Fruit fly (Drosophila melanogaster) whole organism, embryonic: Measurements from ENCODE around the gene CG13031.
A peak's percentile ranks its signal among the peaks of the same experiment; 100 is the strongest.

ENCODE experiments used
- ATbp ChIP-seq: fragments of 200-800 bp; sonication (Bioruptor generic); optimal IDR thresholded peaks from 2 replicates; lab custom pipeline; 2017; ENCODE audit warnings: missing biosample characterization, mild to moderate bottlenecking, missing genetic modification characterization, missing genetic modification reagents
- CG10209 ChIP-seq: fragments of 200-800 bp; sonication (Bioruptor generic); optimal IDR thresholded peaks from 3 replicates; lab custom pipeline; 2017; ENCODE audit warnings: missing biosample characterization, mild to moderate bottlenecking, missing genetic modification characterization, missing genetic modification reagents
- CG10654 ChIP-seq: fragments of 200-800 bp; sonication (Bioruptor generic); optimal IDR thresholded peaks from 2 replicates; lab custom pipeline; 2016; ENCODE audit warnings: missing biosample characterization, missing genetic modification characterization
- CG11398 ChIP-seq: fragments of 200-800 bp; sonication (Bioruptor generic); optimal IDR thresholded peaks from 2 replicates; lab custom pipeline; 2016; ENCODE audit warnings: missing biosample characterization, missing genetic modification characterization
- CG11456 ChIP-seq: fragments of 200-800 bp; sonication (Bioruptor generic); IDR thresholded peaks from 3 replicates; pipeline ENCODE4 v1.3.6; 2022; ENCODE audit warnings: missing biosample characterization, missing genetic modification characterization
- CG11504 ChIP-seq: fragments of 200-800 bp; sonication (Bioruptor generic); optimal IDR thresholded peaks from 3 replicates; lab custom pipeline; 2019; ENCODE audit warnings: missing biosample characterization, mild to moderate bottlenecking, missing genetic modification characterization, moderate library complexity
- CG11695 ChIP-seq: fragments of 200-800 bp; sonication (Bioruptor generic); IDR thresholded peaks from 3 replicates; pipeline ENCODE4 v1.3.6; 2022; ENCODE audit warnings: missing biosample characterization, missing genetic modification characterization
- CG11696 ChIP-seq: fragments of 200-800 bp; sonication (Bioruptor generic); IDR thresholded peaks from 2 replicates; pipeline ENCODE4 v1.3.6; 2022; ENCODE audit warnings: missing biosample characterization, missing genetic modification characterization
- CG13123 ChIP-seq: fragments of 200-800 bp; sonication (Bioruptor generic); optimal IDR thresholded peaks from 2 replicates; lab custom pipeline; 2016; ENCODE audit warnings: missing biosample characterization, missing genetic modification characterization
- CG13624 ChIP-seq: fragments of 200-800 bp; sonication (Bioruptor generic); optimal IDR thresholded peaks from 2 replicates; lab custom pipeline; 2016; ENCODE audit warnings: missing biosample characterization, missing genetic modification characterization
- CG14014 ChIP-seq: fragments of 200-800 bp; sonication (Bioruptor generic); IDR thresholded peaks from 2 replicates; pipeline ENCODE4 v1.3.6; 2022; ENCODE audit warnings: missing biosample characterization, missing genetic modification characterization
- CG15696 ChIP-seq: fragments of 200-800 bp; sonication (Bioruptor generic); optimal IDR thresholded peaks from 2 replicates; lab custom pipeline; 2019; ENCODE audit warnings: missing biosample characterization, mild to moderate bottlenecking, missing genetic modification characterization, moderate library complexity
- CG16863 ChIP-seq: fragments of 200-800 bp; sonication (Bioruptor generic); optimal IDR thresholded peaks from 3 replicates; lab custom pipeline; 2016; ENCODE audit warnings: missing biosample characterization, missing genetic modification characterization
- CG2678 ChIP-seq: fragments of 200-800 bp; sonication (Bioruptor generic); optimal IDR thresholded peaks from 3 replicates; lab custom pipeline; 2019; ENCODE audit warnings: missing biosample characterization, mild to moderate bottlenecking, missing genetic modification characterization, moderate library complexity
- CG2875 ChIP-seq: fragments of 200-800 bp; sonication (Bioruptor generic); optimal IDR thresholded peaks from 2 replicates; lab custom pipeline; 2017; ENCODE audit warnings: missing biosample characterization, mild to moderate bottlenecking, missing genetic modification characterization, missing genetic modification reagents
- CG33557 ChIP-seq: fragments of 200-800 bp; sonication (Bioruptor generic); optimal IDR thresholded peaks from 2 replicates; lab custom pipeline; 2019; ENCODE audit warnings: missing biosample characterization, mild to moderate bottlenecking, missing genetic modification characterization, moderate library complexity
- CG3847 ChIP-seq: fragments of 200-800 bp; sonication (Bioruptor generic); IDR thresholded peaks from 2 replicates; pipeline ENCODE4 v1.3.6; 2022; ENCODE audit warnings: missing biosample characterization, missing genetic modification characterization
- CG7556 ChIP-seq: fragments of 200-800 bp; sonication (Bioruptor generic); optimal IDR thresholded peaks from 2 replicates; lab custom pipeline; 2017; ENCODE audit warnings: missing biosample characterization, mild to moderate bottlenecking, missing genetic modification characterization
- CG7745 ChIP-seq: fragments of 200-800 bp; sonication (Bioruptor generic); optimal IDR thresholded peaks from 2 replicates; lab custom pipeline; 2018; ENCODE audit warnings: missing biosample characterization, mild to moderate bottlenecking, missing genetic modification characterization, moderate library complexity
- CG7928 ChIP-seq: fragments of 200-800 bp; sonication (Bioruptor generic); optimal IDR thresholded peaks from 2 replicates; lab custom pipeline; 2017; ENCODE audit warnings: missing biosample characterization, mild to moderate bottlenecking, missing genetic modification characterization
- CG7987 ChIP-seq: fragments of 200-800 bp; sonication (Bioruptor generic); optimal IDR thresholded peaks from 2 replicates; lab custom pipeline; 2018; ENCODE audit warnings: missing biosample characterization, mild to moderate bottlenecking, missing genetic modification characterization, moderate library complexity
- CoRest ChIP-seq: fragments of 200-800 bp; sonication (Bioruptor generic); optimal IDR thresholded peaks from 3 replicates; lab custom pipeline; 2018; ENCODE audit warnings: missing biosample characterization, mild to moderate bottlenecking, missing genetic modification characterization, moderate library complexity
- Drgx ChIP-seq: fragments of 200-800 bp; sonication (Bioruptor generic); IDR thresholded peaks from 2 replicates; pipeline ENCODE4 v1.3.6; 2022; ENCODE audit warnings: missing biosample characterization, missing genetic modification characterization
- HmgD ChIP-seq: fragments of 200-800 bp; sonication (Bioruptor generic); optimal IDR thresholded peaks from 3 replicates; lab custom pipeline; 2016; ENCODE audit warnings: missing biosample characterization, missing genetic modification characterization
- Jarid2 ChIP-seq: fragments of 200-800 bp; sonication (Bioruptor generic); optimal IDR thresholded peaks from 3 replicates; lab custom pipeline; 2017; ENCODE audit warnings: mild to moderate bottlenecking, missing biosample characterization, missing genetic modification reagents, missing genetic modification characterization
- Lhr ChIP-seq: fragments of 200-800 bp; sonication (Bioruptor generic); optimal IDR thresholded peaks from 3 replicates; lab custom pipeline; 2017; ENCODE audit warnings: mild to moderate bottlenecking, missing biosample characterization, missing genetic modification reagents, missing genetic modification characterization
- MESR4 ChIP-seq: fragments of 200-800 bp; sonication (Bioruptor generic); optimal IDR thresholded peaks from 2 replicates; lab custom pipeline; 2018; ENCODE audit warnings: missing biosample characterization, mild to moderate bottlenecking, missing genetic modification characterization, moderate library complexity
- Poxn ChIP-seq: fragments of 200-800 bp; sonication (Bioruptor generic); IDR thresholded peaks from 2 replicates; pipeline ENCODE4 v1.3.6; 2022; ENCODE audit warnings: missing biosample characterization, missing genetic modification characterization
- Ravus ChIP-seq: fragments of 200-800 bp; sonication (Bioruptor generic); IDR thresholded peaks from 2 replicates; pipeline ENCODE4 v1.3.6; 2022; ENCODE audit warnings: missing biosample characterization, missing genetic modification characterization
- Sry-δ ChIP-seq: fragments of 200-800 bp; sonication (Bioruptor generic); optimal IDR thresholded peaks from 2 replicates; lab custom pipeline; 2016; ENCODE audit warnings: missing biosample characterization, missing genetic modification characterization
- Ssrp ChIP-seq: fragments of 200-800 bp; sonication (Bioruptor generic); optimal IDR thresholded peaks from 2 replicates; lab custom pipeline; 2018; ENCODE audit warnings: missing biosample characterization, mild to moderate bottlenecking, missing genetic modification characterization, moderate library complexity
- ap ChIP-seq: fragments of 200-800 bp; sonication (Bioruptor generic); IDR thresholded peaks from 2 replicates; pipeline ENCODE4 v1.3.6; 2022; ENCODE audit warnings: missing biosample characterization, missing genetic modification characterization
- ash1 ChIP-seq: fragments of 200-800 bp; sonication (Bioruptor generic); optimal IDR thresholded peaks from 2 replicates; lab custom pipeline; 2018; ENCODE audit warnings: missing biosample characterization, mild to moderate bottlenecking, missing genetic modification characterization
- bowl ChIP-seq: fragments of 200-800 bp; sonication (Bioruptor generic); IDR thresholded peaks from 2 replicates; pipeline ENCODE4 v1.3.6; 2022; ENCODE audit warnings: missing biosample characterization, missing genetic modification characterization
- dimm ChIP-seq: fragments of 200-800 bp; sonication (Bioruptor generic); IDR thresholded peaks from 2 replicates; pipeline ENCODE4 v1.3.6; 2022; ENCODE audit warnings: missing biosample characterization, missing genetic modification characterization
- dysf ChIP-seq: fragments of 200-800 bp; sonication (Bioruptor generic); IDR thresholded peaks from 3 replicates; pipeline ENCODE4 v1.3.6; 2022; ENCODE audit warnings: missing biosample characterization, missing genetic modification characterization
- ems ChIP-seq: fragments of 200-800 bp; sonication (Bioruptor generic); optimal IDR thresholded peaks from 3 replicates; lab custom pipeline; 2016; ENCODE audit warnings: missing biosample characterization, missing genetic modification characterization
- fd64A ChIP-seq: fragments of 200-800 bp; sonication (Bioruptor generic); optimal IDR thresholded peaks from 3 replicates; lab custom pipeline; 2018; ENCODE audit warnings: missing biosample characterization, mild to moderate bottlenecking, missing genetic modification characterization
- fd96Cb ChIP-seq: fragments of 200-800 bp; sonication (Bioruptor generic); optimal IDR thresholded peaks from 2 replicates; lab custom pipeline; 2018; ENCODE audit warnings: missing biosample characterization, mild to moderate bottlenecking, missing genetic modification characterization, moderate library complexity
- gem ChIP-seq: fragments of 200-800 bp; sonication (Bioruptor generic); optimal IDR thresholded peaks from 2 replicates; lab custom pipeline; 2019; ENCODE audit warnings: missing biosample characterization, mild to moderate bottlenecking, missing genetic modification characterization, moderate library complexity
- gfzf ChIP-seq: fragments of 200-800 bp; sonication (Bioruptor generic); optimal IDR thresholded peaks from 2 replicates; lab custom pipeline; 2016; ENCODE audit warnings: missing biosample characterization, mild to moderate bottlenecking, missing genetic modification characterization, moderate library complexity
- inv ChIP-seq: fragments of 200-800 bp; sonication (Bioruptor generic); IDR thresholded peaks from 2 replicates; pipeline ENCODE4 v1.3.6; 2022; ENCODE audit warnings: missing biosample characterization, missing genetic modification characterization; ENCODE audit not compliant: partially characterized antibody
- jigr1 ChIP-seq: fragments of 200-800 bp; sonication (Bioruptor generic); IDR thresholded peaks from 3 replicates; pipeline ENCODE4 v1.3.6; 2022; ENCODE audit warnings: missing biosample characterization, missing genetic modification characterization
- kay ChIP-seq: fragments of 200-800 bp; sonication (Bioruptor generic); optimal IDR thresholded peaks from 2 replicates; lab custom pipeline; 2016; ENCODE audit warnings: missing biosample characterization, missing genetic modification characterization
- lola ChIP-seq, 3 experiments: fragments of >200 bp in 2 of 3; fragments of 200-800 bp in 1 of 3; sonication (Bioruptor generic) in 1 of 3; optimal IDR thresholded peaks; 2 replicates each; lab custom pipeline; 2017 to 2019; ENCODE audit warnings: missing biosample characterization in 3 of 3, missing genetic modification characterization in 3 of 3, mild to moderate bottlenecking in 1 of 3, moderate library complexity in 1 of 3
- nerfin-1 ChIP-seq: fragments of 200-800 bp; sonication (Bioruptor generic); optimal IDR thresholded peaks from 3 replicates; lab custom pipeline; 2019; ENCODE audit warnings: missing biosample characterization, mild to moderate bottlenecking, missing genetic modification characterization, moderate library complexity
- pnt ChIP-seq: fragments of 200-800 bp; sonication (Bioruptor generic); optimal IDR thresholded peaks from 3 replicates; lab custom pipeline; 2016; ENCODE audit warnings: missing biosample characterization, missing genetic modification characterization
- sr ChIP-seq: fragments of 200-800 bp; sonication (Bioruptor generic); IDR thresholded peaks from 3 replicates; pipeline ENCODE4 v1.3.6; 2022; ENCODE audit warnings: missing biosample characterization, missing genetic modification characterization
- tgo ChIP-seq: fragments of 200-800 bp; sonication (Bioruptor generic); IDR thresholded peaks from 3 replicates; pipeline ENCODE4 v1.3.6; 2022; ENCODE audit warnings: missing biosample characterization, missing genetic modification characterization
- trem ChIP-seq: fragments of 200-800 bp; optimal IDR thresholded peaks from 3 replicates; lab custom pipeline; 2019; ENCODE audit warnings: missing biosample characterization, mild to moderate bottlenecking, missing genetic modification characterization, moderate library complexity
- unc-4 ChIP-seq: fragments of 200-800 bp; sonication (Bioruptor generic); IDR thresholded peaks from 2 replicates; pipeline ENCODE4 v1.3.6; 2022; ENCODE audit warnings: missing biosample characterization, missing genetic modification characterization; ENCODE audit not compliant: partially characterized antibody

The CG13031 gene

dm6 chr3L:16749726-16750125 is 25.1 kb downstream of the CG13031 start:
- TF ChIP-seq pnt (no peak), Drgx (GFP tag; lab: Robert Waterston, UW) (peak; percentile 59), unc-4 (GFP tag; lab: Robert Waterston, UW) (no peak), dysf (GFP tag; lab: Robert Waterston, UW) (no peak), CG10654 (GFP tag; lab: Kevin White, UChicago) (peak; percentile 15), Ravus (GFP tag; lab: Robert Waterston, UW) (no peak), inv (GFP tag; lab: Robert Waterston, UW) (no peak), ems (GFP tag; lab: Kevin White, UChicago) (no peak), CG2678 (tag; lab: Kevin White, UChicago) (peak; percentile 54), gfzf (GFP tag; lab: Kevin White, UChicago) (no peak), CG7745 (tag; lab: Kevin White, UChicago) (no peak), dimm (GFP tag; lab: Robert Waterston, UW) (no peak), Lhr (GFP tag; lab: Kevin White, UChicago) (no peak), CG33557 (GFP tag; lab: Kevin White, UChicago) (peak; percentile 61), CG14014 (no peak), trem (tag; lab: Kevin White, UChicago) (peak; percentile 31), CG11695 (GFP tag; lab: Robert Waterston, UW) (peak; percentile 35; the same call in 1 of the 3 replicates), CG7987 (GFP tag; lab: Kevin White, UChicago) (no peak), jigr1 (no peak), Ssrp (peak; percentile 9), CG7928 (GFP tag; lab: Kevin White, UChicago) (no peak), bowl (GFP tag; lab: Robert Waterston, UW) (no peak), CG2875 (GFP tag; lab: Kevin White, UChicago) (peak; percentile 13), MESR4 (no peak), CG10209 (GFP tag; lab: Kevin White, UChicago) (no peak), CG3847 (GFP tag; lab: Robert Waterston, UW) (no peak), CG11398 (GFP tag; lab: Kevin White, UChicago) (no peak), CG13624 (GFP tag; lab: Kevin White, UChicago) (no peak), kay (no peak), ap (GFP tag; lab: Robert Waterston, UW) (no peak), CG11696 (no peak), CG13123 (GFP tag; lab: Kevin White, UChicago) (no peak), fd96Cb (tag; lab: Kevin White, UChicago) (peak; percentile 31), sr (GFP tag; lab: Robert Waterston, UW) (no peak), fd64A (no peak), CG16863 (GFP tag; lab: Kevin White, UChicago) (no peak), Jarid2 (GFP tag; lab: Kevin White, UChicago) (no peak), CoRest (peak; percentile 6), CG11456 (GFP tag; lab: Robert Waterston, UW) (no peak), Poxn (GFP tag; lab: Robert Waterston, UW) (no peak), ash1 (GFP tag; lab: Kevin White, UChicago) (no peak), ATbp (GFP tag; lab: Kevin White, UChicago) (peak; percentile 18), Sry-δ (no peak), tgo (GFP tag; lab: Robert Waterston, UW) (no peak), HmgD (GFP tag; lab: Kevin White, UChicago) (no peak), CG7556 (GFP tag; lab: Kevin White, UChicago) (peak; percentile 21), gem (peak; percentile 70), CG11504 (tag; lab: Kevin White, UChicago) (peak; percentile 63), nerfin-1 (tag; lab: Kevin White, UChicago) (peak; percentile 44), CG15696 (tag; lab: Kevin White, UChicago) (peak; percentile 54), lola (GFP tag; optimal IDR thresholded peaks at IDR 0.05; lab: Kevin White, UChicago) (peak in 1 of 3 experiments; percentile 63)
